Fruit fly (Drosophila melanogaster): ENCODE measurements around the gene CG17261.

CG17261 gene

DNA sequence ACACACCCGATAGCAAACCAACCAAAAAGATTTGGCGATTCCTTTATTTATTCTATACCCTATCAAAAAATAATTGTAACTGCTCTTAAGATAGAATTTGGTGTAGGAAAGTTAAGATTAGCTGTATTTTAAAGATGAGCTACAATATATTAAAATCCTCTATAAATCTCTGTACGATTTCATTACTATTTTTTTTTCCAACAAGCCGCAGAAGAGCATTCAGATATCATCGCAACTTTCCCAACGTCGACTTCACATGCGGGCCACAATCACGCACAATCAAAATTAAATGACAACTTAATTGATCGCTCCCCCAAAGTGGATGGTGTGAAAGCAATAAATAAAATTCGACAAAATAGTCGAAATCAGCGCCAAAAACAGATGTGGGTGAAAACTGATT, 50.2 kb downstream of the CG17261 start (continued):
- TF ChIP-seq CG10267 (tag; optimal IDR thresholded peaks at IDR 0.05) (no peak), CG11504 (tag; optimal IDR thresholded peaks at IDR 0.05) (peak; percentile 58), CG30403 (GFP tag; optimal IDR thresholded peaks at IDR 0.05) (peak; percentile 47), Asciz (GFP tag; optimal IDR thresholded peaks at IDR 0.05) (peak; percentile 22), Oli (tag; optimal IDR thresholded peaks at IDR 0.05) (peak; percentile 29), row (GFP tag; IDR thresholded peaks at IDR 0.05) (peak; percentile 78), PHDP (tag; optimal IDR thresholded peaks at IDR 0.05) (peak; percentile 55), CG8478 (optimal IDR thresholded peaks at IDR 0.05) (no peak), CG3847 (GFP tag; IDR thresholded peaks at IDR 0.05) (no peak), Fer3 (tag; optimal IDR thresholded peaks at IDR 0.05) (peak; percentile 14), CG2202 (tag; optimal IDR thresholded peaks at IDR 0.05) (no peak), CHES-1-like (GFP tag; optimal IDR thresholded peaks at IDR 0.05) (no peak), CG11723 (GFP tag; optimal IDR thresholded peaks at IDR 0.05) (no peak), ATbp (GFP tag; optimal IDR thresholded peaks at IDR 0.05) (peak; percentile 43), Hsf (GFP tag; optimal IDR thresholded peaks at IDR 0.05) (peak; percentile 17), Meics (GFP tag; optimal IDR thresholded peaks at IDR 0.05) (peak; percentile 30), CG16863 (GFP tag; optimal IDR thresholded peaks at IDR 0.05) (no peak), CG12769 (tag; optimal IDR thresholded peaks at IDR 0.05) (peak; percentile 41), salm (tag; optimal IDR thresholded peaks at IDR 0.05) (no peak), CG6689 (GFP tag; IDR thresholded peaks at IDR 0.05) (peak; percentile 46), CG14050 (GFP tag; IDR thresholded peaks at IDR 0.05) (no peak), CG3281 (GFP tag; optimal IDR thresholded peaks at IDR 0.05) (peak; percentile 29), mam (GFP tag; optimal IDR thresholded peaks at IDR 0.05) (peak; percentile 35), prd (optimal IDR thresholded peaks at IDR 0.05) (no peak), prd (GFP tag; IDR thresholded peaks at IDR 0.05) (0 out of 3 replicates have a peak, but pooled peaks have one; percentile 40), CG10147 (GFP tag; optimal IDR thresholded peaks at IDR 0.05) (peak; percentile 13), CG10209 (GFP tag; optimal IDR thresholded peaks at IDR 0.05) (peak; percentile 28), CG10979 (tag; optimal IDR thresholded peaks at IDR 0.05) (peak; percentile 31), gro (GFP tag; optimal IDR thresholded peaks at IDR 0.05) (peak; percentile 50), CG18619 (GFP tag; optimal IDR thresholded peaks at IDR 0.05) (peak; percentile 9), H15 (GFP tag; IDR thresholded peaks at IDR 0.05) (0 out of 3 replicates have a peak, but pooled peaks have one; percentile 43), CG9437 (GFP tag; optimal IDR thresholded peaks at IDR 0.05) (peak; percentile 18), ttk (GFP tag; IDR thresholded peaks at IDR 0.05) (peak; percentile 49; the same call in 1 of the 2 replicates), bcd (GFP tag; optimal IDR thresholded peaks at IDR 0.05) (peak; percentile 3), CG8765 (GFP tag; IDR thresholded peaks at IDR 0.05) (no peak), Elba2 (GFP tag; optimal IDR thresholded peaks at IDR 0.05) (no peak), dysf (GFP tag; IDR thresholded peaks at IDR 0.05) (peak; percentile 69), CG17328 (GFP tag; IDR thresholded peaks at IDR 0.05) (peak; percentile 48)
